Worm (Caenorhabditis elegans): ENCODE data around the gene fbxa-108.

Gene fbxa-108

ce11 chrV:17623230-17623629, 36.0 kb downstream of the fbxa-108 start, which contains the start of gene F57G4.1:
F57G4.1 (plus strand) TSS chrV:17623530.
- no peak for TF ChIP-seq ztf-11 (tag; optimal IDR thresholded peaks at IDR 0.05)

ce11 chrV:17620266-17620665, 38.9 kb downstream of the fbxa-108 start, which contains the start of gene Y6G8.8:
Y6G8.8 (plus strand) TSS chrV:17620566.
- TF ChIP-seq lin-29 (GFP tag; IDR thresholded peaks at IDR 0.05): no peak
- no peak for TF ChIP-seq vab-7 (GFP tag; IDR thresholded peaks at IDR 0.05)
- TF ChIP-seq dmd-6 (GFP tag; IDR thresholded peaks at IDR 0.05): no peak
- no peak for TF ChIP-seq lin-15B (tag; optimal IDR thresholded peaks at IDR 0.05)
- no peak for TF ChIP-seq snpc-4 (tag; optimal IDR thresholded peaks at IDR 0.05)
- TF ChIP-seq mes-2 (tag; optimal IDR thresholded peaks at IDR 0.05; ENCODE audit: poor library complexity, severe bottlenecking): no peak
- no peak for TF ChIP-seq spr-3 (GFP tag; optimal IDR thresholded peaks at IDR 0.05)
- TF ChIP-seq jun-1 (tag; optimal IDR thresholded peaks at IDR 0.05): no peak
- TF ChIP-seq aha-1 (tag): no peak
- TF ChIP-seq T26A8.4 (GFP tag; IDR thresholded peaks at IDR 0.05): no peak
- no peak for TF ChIP-seq ceh-20 (GFP tag; IDR thresholded peaks at IDR 0.05)
- TF ChIP-seq arid-1 (GFP tag; conservative IDR thresholded peaks at IDR 0.05): no peak
- TF ChIP-seq rbr-2 (tag; optimal IDR thresholded peaks at IDR 0.05): no peak
- no peak for TF ChIP-seq hmg-1.1 (GFP tag; IDR thresholded peaks at IDR 0.05)
- no peak for TF ChIP-seq snpc-1.2 (GFP tag; IDR thresholded peaks at IDR 0.05)
- TF ChIP-seq ZK546.5 (tag; optimal IDR thresholded peaks at IDR 0.05): no peak

- TF ChIP-seq lin-39 (tag; optimal IDR thresholded peaks at IDR 0.05) (no peak), jun-1 (tag; optimal IDR thresholded peaks at IDR 0.05) (no peak), pqm-1 (tag; optimal IDR thresholded peaks at IDR 0.05) (peak; percentile 51), php-3 (GFP tag; IDR thresholded peaks at IDR 0.05) (0 out of 2 replicates have a peak, but pooled peaks have one; percentile 42), skn-1 (tag; optimal IDR thresholded peaks at IDR 0.05) (no peak), nhr-28 (tag; optimal IDR thresholded peaks at IDR 0.05) (peak; percentile 53), vab-7 (GFP tag; IDR thresholded peaks at IDR 0.05) (no peak), ceh-20 (GFP tag; IDR thresholded peaks at IDR 0.05) (no peak), F10B5.3 (tag; optimal IDR thresholded peaks at IDR 0.05) (no peak), dpl-1 (GFP tag; optimal IDR thresholded peaks at IDR 0.05) (no peak)
Measured at ce11 chrV:17616807-17617206, 42.4 kb downstream of the fbxa-108 start, which contains the start of gene Y6G8.6. Y6G8.6 (minus strand) TSS chrV:17616904.

- TF ChIP-seq pqm-1 (tag; optimal IDR thresholded peaks at IDR 0.05): peak; percentile 64
- TF ChIP-seq F10B5.3 (tag; optimal IDR thresholded peaks at IDR 0.05): no peak
- TF ChIP-seq zfp-3 (GFP tag; conservative IDR thresholded peaks at IDR 0.05): no peak
- no peak for TF ChIP-seq lin-1 (GFP tag; IDR thresholded peaks at IDR 0.05)
- TF ChIP-seq dve-1 (tag; optimal IDR thresholded peaks at IDR 0.05; ENCODE audit: insufficient read depth): no peak
- TF ChIP-seq ceh-20 (GFP tag; IDR thresholded peaks at IDR 0.05): no peak
- TF ChIP-seq nhr-48 (tag; optimal IDR thresholded peaks at IDR 0.05): no peak
- TF ChIP-seq ama-1 (optimal IDR thresholded peaks at IDR 0.05): no peak
Measured at ce11 chrV:17615609-17616008, 43.6 kb downstream of the fbxa-108 start, which contains the start of gene Y6G8.5. Y6G8.5 (minus strand) TSS chrV:17615709.

ce11 chrV:17614251-17614650, 44.9 kb downstream of the fbxa-108 start, which contains the start of gene Y6G8.14:
Y6G8.14 (minus strand) TSS chrV:17614351.
- no peak for TF ChIP-seq fos-1 (tag; optimal IDR thresholded peaks at IDR 0.05)
- no peak for TF ChIP-seq hlh-11 (tag; optimal IDR thresholded peaks at IDR 0.05)
- TF ChIP-seq T26A8.4 (GFP tag; IDR thresholded peaks at IDR 0.05): no peak
- no peak for TF ChIP-seq lin-39 (tag; optimal IDR thresholded peaks at IDR 0.05)
- no peak for TF ChIP-seq nhr-42 (GFP tag; IDR thresholded peaks at IDR 0.05)
- TF ChIP-seq ceh-32 (tag; optimal IDR thresholded peaks at IDR 0.05; ENCODE audit: poor library complexity): no peak
- TF ChIP-seq F10B5.3 (tag; optimal IDR thresholded peaks at IDR 0.05): no peak
- TF ChIP-seq ZK337.2 (GFP tag; IDR thresholded peaks at IDR 0.05): no peak
- no peak for TF ChIP-seq zfp-3 (GFP tag; conservative IDR thresholded peaks at IDR 0.05)

All from whole organism, L4 larva.